Fruit fly (Drosophila melanogaster) whole organism, prepupa: ENCODE measurements around the gene CG14118.

ENCODE experiments used
- Blimp-1 ChIP-seq: fragments of 200-800 bp; sonication (Bioruptor generic); optimal IDR thresholded peaks from 3 replicates; lab custom pipeline; 2017; ENCODE audit warnings: missing biosample characterization, missing genetic modification characterization, mild to moderate bottlenecking, moderate library complexity, missing genetic modification reagents
- CG10631 ChIP-seq: fragments of 200-800 bp; sonication (Bioruptor generic); optimal IDR thresholded peaks from 2 replicates; lab custom pipeline; 2016; ENCODE audit warnings: missing biosample characterization, missing genetic modification characterization
- CG10669 ChIP-seq: fragments of 200-800 bp; sonication (Bioruptor generic); optimal IDR thresholded peaks from 3 replicates; lab custom pipeline; 2018; ENCODE audit warnings: missing biosample characterization, mild to moderate bottlenecking, missing genetic modification characterization, moderate library complexity
- CG11294 ChIP-seq: fragments of 200-800 bp; sonication (Bioruptor generic); IDR thresholded peaks from 2 replicates; pipeline ENCODE4 v1.3.6; 2022; ENCODE audit warnings: missing biosample characterization, missing genetic modification characterization
- CG11762 ChIP-seq: fragments of 200-800 bp; sonication (Bioruptor generic); optimal IDR thresholded peaks from 3 replicates; lab custom pipeline; 2016; ENCODE audit warnings: missing biosample characterization, missing genetic modification characterization; ENCODE audit not compliant: insufficient read depth
- CG11902 ChIP-seq: fragments of 200-800 bp; sonication (Bioruptor generic); optimal IDR thresholded peaks from 3 replicates; lab custom pipeline; 2016; ENCODE audit warnings: missing biosample characterization, missing genetic modification characterization
- CG15336 ChIP-seq: fragments of 200-800 bp; sonication (Bioruptor generic); IDR thresholded peaks from 2 replicates; pipeline ENCODE4 v1.3.6; 2022; ENCODE audit warnings: missing biosample characterization, missing genetic modification characterization
- CG16779 ChIP-seq: fragments of 200-800 bp; sonication (Bioruptor generic); optimal IDR thresholded peaks from 3 replicates; lab custom pipeline; 2017; ENCODE audit warnings: missing biosample characterization, mild to moderate bottlenecking, missing genetic modification characterization
- CG31627 ChIP-seq: fragments of 200-800 bp; sonication (Bioruptor generic); optimal IDR thresholded peaks from 3 replicates; lab custom pipeline; 2016; ENCODE audit warnings: missing biosample characterization, missing genetic modification characterization
- CG34406 ChIP-seq: fragments of 200-800 bp; sonication (Bioruptor generic); optimal IDR thresholded peaks from 3 replicates; lab custom pipeline; 2016; ENCODE audit warnings: missing biosample characterization, missing genetic modification characterization
- CG4318 ChIP-seq: fragments of 200-800 bp; sonication (Bioruptor generic); optimal IDR thresholded peaks from 3 replicates; lab custom pipeline; 2017; ENCODE audit warnings: missing biosample characterization, mild to moderate bottlenecking, missing genetic modification characterization
- CG6276 ChIP-seq: fragments of 200-800 bp; sonication (Bioruptor generic); optimal IDR thresholded peaks from 2 replicates; lab custom pipeline; 2017; ENCODE audit warnings: missing biosample characterization, mild to moderate bottlenecking, missing genetic modification characterization
- CG6854 ChIP-seq: fragments of 200-800 bp; sonication (Bioruptor generic); optimal IDR thresholded peaks from 2 replicates; lab custom pipeline; 2017; ENCODE audit warnings: missing biosample characterization, mild to moderate bottlenecking, missing genetic modification characterization
- CG7368 ChIP-seq: fragments of 200-800 bp; sonication (Bioruptor generic); optimal IDR thresholded peaks from 3 replicates; lab custom pipeline; 2016; ENCODE audit warnings: missing biosample characterization, missing genetic modification characterization
- CG8119 ChIP-seq: fragments of 200-800 bp; sonication (Bioruptor generic); IDR thresholded peaks from 3 replicates; pipeline ENCODE4 v1.3.6; 2022; ENCODE audit warnings: missing biosample characterization, missing genetic modification characterization
- CG8632 ChIP-seq: fragments of 200-800 bp; sonication (Bioruptor generic); optimal IDR thresholded peaks from 3 replicates; lab custom pipeline; 2016; ENCODE audit warnings: missing biosample characterization, missing genetic modification characterization
- Eip75B ChIP-seq: fragments of 200-800 bp; sonication (Bioruptor generic); optimal IDR thresholded peaks from 3 replicates; lab custom pipeline; 2016; ENCODE audit warnings: missing biosample characterization, missing genetic modification characterization
- Eip78C ChIP-seq: fragments of 200-800 bp; sonication (Bioruptor generic); peaks from one replicate; lab custom pipeline; 2016; ENCODE audit warnings: missing biosample characterization, missing genetic modification characterization
- Eip93F ChIP-seq: fragments of 200-800 bp; sonication (Bioruptor generic); optimal IDR thresholded peaks from 2 replicates; lab custom pipeline; 2016; ENCODE audit warnings: missing biosample characterization, mild to moderate bottlenecking, missing genetic modification characterization
- Gug ChIP-seq: fragments of 200-800 bp; sonication (Bioruptor generic); IDR thresholded peaks from 2 replicates; pipeline ENCODE4 v1.3.6; 2022; ENCODE audit warnings: missing biosample characterization, missing genetic modification characterization
- Hr39 ChIP-seq: fragments of 200-800 bp; sonication (Bioruptor generic); optimal IDR thresholded peaks from 2 replicates; lab custom pipeline; 2016; ENCODE audit warnings: missing biosample characterization, missing genetic modification characterization
- Hr4 ChIP-seq: fragments of 200-800 bp; sonication (Bioruptor generic); optimal IDR thresholded peaks from 3 replicates; lab custom pipeline; 2016; ENCODE audit warnings: missing biosample characterization, missing genetic modification characterization
- OdsH ChIP-seq: fragments of 200-800 bp; sonication (Bioruptor generic); optimal IDR thresholded peaks from 3 replicates; lab custom pipeline; 2016; ENCODE audit warnings: missing biosample characterization, missing genetic modification characterization
- Smox ChIP-seq: fragments of 200-800 bp; sonication (Bioruptor generic); optimal IDR thresholded peaks from 3 replicates; lab custom pipeline; 2016; ENCODE audit warnings: missing biosample characterization, missing genetic modification characterization
- Sox14 ChIP-seq: fragments of 200-800 bp; sonication (Bioruptor generic); optimal IDR thresholded peaks from 3 replicates; lab custom pipeline; 2016; ENCODE audit warnings: missing biosample characterization, missing genetic modification characterization
- acj6 ChIP-seq: fragments of 200-800 bp; sonication (Bioruptor generic); optimal IDR thresholded peaks from 3 replicates; lab custom pipeline; 2016; ENCODE audit warnings: missing biosample characterization, missing genetic modification characterization
- cyc ChIP-seq: fragments of 200-800 bp; sonication (Bioruptor generic); optimal IDR thresholded peaks from 3 replicates; lab custom pipeline; 2016; ENCODE audit warnings: missing biosample characterization, missing genetic modification characterization
- fd85E ChIP-seq: fragments of 200-800 bp; sonication (Bioruptor generic); optimal IDR thresholded peaks from 3 replicates; lab custom pipeline; 2016; ENCODE audit warnings: missing biosample characterization, missing genetic modification characterization
- net ChIP-seq: fragments of 200-800 bp; sonication (Bioruptor generic); optimal IDR thresholded peaks from 3 replicates; lab custom pipeline; 2016; ENCODE audit warnings: missing biosample characterization, missing genetic modification characterization
- spab ChIP-seq: fragments of 200-800 bp; sonication (Bioruptor generic); optimal IDR thresholded peaks from 2 replicates; lab custom pipeline; 2017; ENCODE audit warnings: missing biosample characterization, mild to moderate bottlenecking, missing genetic modification characterization, missing genetic modification reagents
- svp ChIP-seq: fragments of 200-800 bp; sonication (Bioruptor generic); peaks from one replicate; lab custom pipeline; 2016; ENCODE audit warnings: missing biosample characterization, missing genetic modification characterization
- topi ChIP-seq: fragments of 200-800 bp; sonication (Bioruptor generic); optimal IDR thresholded peaks from 3 replicates; lab custom pipeline; 2016; ENCODE audit warnings: missing biosample characterization, missing genetic modification characterization
- vri ChIP-seq: fragments of 200-800 bp; sonication (Bioruptor generic); optimal IDR thresholded peaks from 3 replicates; lab custom pipeline; 2016; ENCODE audit warnings: missing biosample characterization, mild to moderate bottlenecking, missing genetic modification characterization

CG14118 gene

dm6 chr3L:12857553-12858122, 34.8 kb upstream of the CG14118 start:
- TF ChIP-seq topi (GFP tag; lab: Kevin White, UChicago) (no peak), Blimp-1 (GFP tag; lab: Kevin White, UChicago) (no peak), CG11762 (GFP tag; lab: Kevin White, UChicago) (no peak), cyc (GFP tag; lab: Kevin White, UChicago) (no peak), CG8119 (GFP tag; lab: Robert Waterston, UW) (no peak), Hr39 (no peak), acj6 (GFP tag; lab: Kevin White, UChicago) (no peak), CG11294 (GFP tag; lab: Robert Waterston, UW) (no peak), CG10631 (GFP tag; lab: Kevin White, UChicago) (no peak), CG6276 (GFP tag; lab: Kevin White, UChicago) (no peak)

- no peak for TF ChIP-seq CG11762 (GFP tag; lab: Kevin White, UChicago)
- TF ChIP-seq OdsH (GFP tag; lab: Kevin White, UChicago), result no peak
- TF ChIP-seq Hr4 (GFP tag; lab: Kevin White, UChicago), result no peak
- TF ChIP-seq spab (GFP tag; lab: Kevin White, UChicago), result no peak
- no peak for TF ChIP-seq CG6854
- no peak for TF ChIP-seq CG7368 (GFP tag; lab: Kevin White, UChicago)
- peak; percentile 57 for TF ChIP-seq Eip78C (GFP tag; lab: Kevin White, UChicago)
- TF ChIP-seq svp (GFP tag; lab: Kevin White, UChicago), result no peak
- TF ChIP-seq CG16779 (tag; lab: Kevin White, UChicago), result no peak
- no peak for TF ChIP-seq net (GFP tag; lab: Kevin White, UChicago)
- no peak for TF ChIP-seq Eip93F (GFP tag; lab: Kevin White, UChicago)
- TF ChIP-seq CG11902 (GFP tag; lab: Kevin White, UChicago), result no peak
- peak; percentile 52 for TF ChIP-seq vri (GFP tag; lab: Kevin White, UChicago)
Measured at dm6 chr3L:12861255-12861899, 31.1 kb upstream of the CG14118 start, which contains the start of gene CG32107. TSS of gene CG32107 (minus strand) at chr3L:12861305.

dm6 chr3L:12862820-12863219, 29.6 kb upstream of the CG14118 start, which contains the start of gene CG10943:
TSS of gene CG10943 (minus strand) at chr3L:12862920.
- TF ChIP-seq CG31627 (no peak), vri (GFP tag; lab: Kevin White, UChicago) (peak; percentile 14), CG6854 (no peak), CG8632 (GFP tag; lab: Kevin White, UChicago) (no peak), Blimp-1 (GFP tag; lab: Kevin White, UChicago) (no peak)

DNA sequence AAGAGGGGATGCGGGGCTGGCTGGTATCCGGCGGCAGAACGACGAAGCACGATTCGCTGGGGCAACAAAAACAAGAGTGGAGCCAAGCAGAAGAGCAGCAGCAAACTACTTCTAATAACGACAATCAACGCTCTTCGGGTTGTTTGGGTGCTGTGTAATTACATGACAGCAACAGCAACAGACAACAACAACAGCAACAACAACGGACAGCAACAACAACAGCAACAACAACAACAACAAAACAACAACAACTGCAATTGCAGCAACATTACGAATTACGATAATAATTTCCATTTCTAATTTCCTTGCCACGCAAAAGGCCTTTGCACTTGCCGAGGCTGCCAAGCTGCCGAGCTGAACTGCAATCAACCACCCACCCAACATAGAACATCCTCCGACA, 28.0 kb upstream of the CG14118 start:
- no peak for TF ChIP-seq Eip75B (GFP tag; lab: Kevin White, UChicago)
- TF ChIP-seq Gug, result no peak
- no peak for TF ChIP-seq topi (GFP tag; lab: Kevin White, UChicago)
- no peak for TF ChIP-seq Smox (GFP tag; lab: Kevin White, UChicago)
- TF ChIP-seq CG4318, result no peak
- TF ChIP-seq CG15336, result no peak
- no peak for TF ChIP-seq CG11762 (GFP tag; lab: Kevin White, UChicago)
- no peak for TF ChIP-seq OdsH (GFP tag; lab: Kevin White, UChicago)
- TF ChIP-seq spab (GFP tag; lab: Kevin White, UChicago), result no peak
- TF ChIP-seq CG6276 (GFP tag; lab: Kevin White, UChicago), result no peak
- TF ChIP-seq CG8632 (GFP tag; lab: Kevin White, UChicago), result no peak
- TF ChIP-seq Sox14 (GFP tag; lab: Kevin White, UChicago), result no peak
- TF ChIP-seq net (GFP tag; lab: Kevin White, UChicago), result no peak
- TF ChIP-seq CG10669 (GFP tag; lab: Kevin White, UChicago), result no peak
- TF ChIP-seq CG34406 (GFP tag; lab: Kevin White, UChicago), result no peak
- TF ChIP-seq fd85E (GFP tag; lab: Kevin White, UChicago), result no peak
